Worm (Caenorhabditis elegans): ENCODE measurements around the gene B0035.22.

DNA sequence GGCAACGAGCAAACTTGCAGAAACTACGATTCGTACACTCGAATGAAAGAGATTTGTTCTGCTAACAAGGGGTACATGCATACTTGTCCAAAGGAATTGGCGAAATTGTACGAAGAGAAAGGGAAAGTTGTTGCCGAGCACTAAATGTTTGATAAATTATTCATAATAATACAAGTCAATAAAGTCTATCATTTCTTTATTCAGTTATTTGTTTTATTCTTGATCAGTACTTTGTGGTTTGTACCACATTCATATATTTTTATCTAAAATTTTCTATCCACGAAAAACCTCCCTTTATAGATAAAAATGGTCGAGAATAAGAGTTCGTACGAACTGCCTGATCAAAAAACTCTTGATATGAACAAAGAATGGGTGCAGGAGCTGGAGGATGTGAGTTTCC, 5.5 kb downstream of the B0035.22 start, which contains the start of gene edg-1:
- TF ChIP-seq zag-1 (tag; optimal IDR thresholded peaks at IDR 0.05) (no peak), sox-4 (tag; optimal IDR thresholded peaks at IDR 0.05) (no peak), snpc-4 (tag; optimal IDR thresholded peaks at IDR 0.05) (no peak), elt-3 (tag; optimal IDR thresholded peaks at IDR 0.05) (no peak), ztf-11 (tag; optimal IDR thresholded peaks at IDR 0.05) (no peak), unc-130 (tag; optimal IDR thresholded peaks at IDR 0.05) (no peak)

Data from whole organism, L1 larva.